Fruit fly (Drosophila melanogaster) whole organism, embryonic: ENCODE data around the gene CG10804.

Experiments used
- CG10462 ChIP-seq: fragments of 200-800 bp; sonication (Bioruptor generic); optimal IDR thresholded peaks from 2 replicates; lab custom pipeline; 2016; ENCODE audit warnings: missing biosample characterization, missing genetic modification characterization
- CG10979 ChIP-seq: fragments of 200-800 bp; sonication (Bioruptor generic); optimal IDR thresholded peaks from 2 replicates; lab custom pipeline; 2018; ENCODE audit warnings: missing biosample characterization, mild to moderate bottlenecking, missing genetic modification characterization, moderate library complexity
- CG11093 ChIP-seq: fragments of 200-800 bp; sonication (Bioruptor generic); IDR thresholded peaks from 3 replicates; pipeline ENCODE4 v1.3.6; 2022; ENCODE audit warnings: missing biosample characterization, missing genetic modification characterization
- CG12236 ChIP-seq: fragments of 200-800 bp; sonication (Bioruptor generic); optimal IDR thresholded peaks from 2 replicates; lab custom pipeline; 2016; ENCODE audit warnings: missing biosample characterization, missing genetic modification characterization
- CG15073 ChIP-seq: fragments of 200-800 bp; sonication (Bioruptor generic); optimal IDR thresholded peaks from 2 replicates; lab custom pipeline; 2016; ENCODE audit warnings: missing biosample characterization, missing genetic modification characterization
- CG31224 ChIP-seq: fragments of 200-800 bp; sonication (Bioruptor generic); IDR thresholded peaks from 2 replicates; pipeline ENCODE4 v1.3.6; 2022; ENCODE audit warnings: missing biosample characterization, missing genetic modification characterization
- CG3281 ChIP-seq: fragments of 200-800 bp; sonication (Bioruptor generic); optimal IDR thresholded peaks from 3 replicates; lab custom pipeline; 2017; ENCODE audit warnings: missing biosample characterization, mild to moderate bottlenecking, missing genetic modification characterization
- CG33557 ChIP-seq: fragments of 200-800 bp; sonication (Bioruptor generic); optimal IDR thresholded peaks from 2 replicates; lab custom pipeline; 2019; ENCODE audit warnings: missing biosample characterization, mild to moderate bottlenecking, missing genetic modification characterization, moderate library complexity
- CG4617 ChIP-seq: fragments of 200-800 bp; sonication (Bioruptor generic); optimal IDR thresholded peaks from 3 replicates; lab custom pipeline; 2016; ENCODE audit warnings: missing biosample characterization, missing genetic modification characterization, borderline replicate concordance
- CG5180 ChIP-seq: fragments of 200-800 bp; sonication (Bioruptor generic); optimal IDR thresholded peaks from 3 replicates; lab custom pipeline; 2017; ENCODE audit warnings: missing biosample characterization, missing genetic modification characterization, mild to moderate bottlenecking, moderate library complexity, missing genetic modification reagents
- CG6765 ChIP-seq: fragments of 200-800 bp; sonication (Bioruptor generic); optimal IDR thresholded peaks from 3 replicates; lab custom pipeline; 2017; ENCODE audit warnings: missing biosample characterization, mild to moderate bottlenecking, missing genetic modification characterization
- CG7928 ChIP-seq: fragments of 200-800 bp; sonication (Bioruptor generic); optimal IDR thresholded peaks from 2 replicates; lab custom pipeline; 2017; ENCODE audit warnings: missing biosample characterization, mild to moderate bottlenecking, missing genetic modification characterization
- CG9876 ChIP-seq: fragments of 200-800 bp; sonication (Bioruptor generic); optimal IDR thresholded peaks from 2 replicates; lab custom pipeline; 2016; ENCODE audit warnings: missing biosample characterization, missing genetic modification characterization
- CrebB ChIP-seq: fragments of 200-800 bp; sonication (Bioruptor generic); optimal IDR thresholded peaks from 3 replicates; lab custom pipeline; 2018; ENCODE audit warnings: missing biosample characterization, mild to moderate bottlenecking, missing genetic modification characterization
- Deaf1 ChIP-seq: fragments of 200-800 bp; optimal IDR thresholded peaks from 3 replicates; lab custom pipeline; 2019; ENCODE audit warnings: missing biosample characterization, mild to moderate bottlenecking, missing genetic modification characterization, moderate library complexity
- Eip74EF ChIP-seq, 2 experiments: fragments of 200-800 bp in 1 of 2; fragments of >200 bp in 1 of 2; sonication (Bioruptor generic) in 1 of 2; optimal IDR thresholded peaks; 2 replicates each; lab custom pipeline; 2017 to 2019; ENCODE audit warnings: missing biosample characterization in 2 of 2, missing genetic modification characterization in 2 of 2, mild to moderate bottlenecking in 1 of 2, moderate library complexity in 1 of 2
- Jarid2 ChIP-seq: fragments of 200-800 bp; sonication (Bioruptor generic); optimal IDR thresholded peaks from 3 replicates; lab custom pipeline; 2017; ENCODE audit warnings: mild to moderate bottlenecking, missing biosample characterization, missing genetic modification reagents, missing genetic modification characterization
- Mad ChIP-seq: fragments of 200-800 bp; sonication (Bioruptor generic); optimal IDR thresholded peaks from 2 replicates; lab custom pipeline; 2016; ENCODE audit warnings: missing biosample characterization, missing genetic modification characterization
- Max ChIP-seq: fragments of 200-800 bp; sonication (Bioruptor generic); optimal IDR thresholded peaks from 2 replicates; lab custom pipeline; 2016; ENCODE audit warnings: missing biosample characterization, mild to moderate bottlenecking, missing genetic modification characterization
- NFAT ChIP-seq: fragments of 200-800 bp; sonication (Bioruptor generic); IDR thresholded peaks from 2 replicates; pipeline ENCODE4 v1.3.6; 2022; ENCODE audit warnings: missing biosample characterization, missing genetic modification characterization
- Nf-YB ChIP-seq: fragments of 200-800 bp; sonication (Bioruptor generic); optimal IDR thresholded peaks from 3 replicates; lab custom pipeline; 2019; ENCODE audit warnings: missing biosample characterization, mild to moderate bottlenecking, missing genetic modification characterization, moderate library complexity
- Nf-YC ChIP-seq: fragments of 200-800 bp; optimal IDR thresholded peaks from 3 replicates; lab custom pipeline; 2019; ENCODE audit warnings: missing biosample characterization, mild to moderate bottlenecking, missing genetic modification characterization, moderate library complexity
- Ravus ChIP-seq: fragments of 200-800 bp; sonication (Bioruptor generic); IDR thresholded peaks from 2 replicates; pipeline ENCODE4 v1.3.6; 2022; ENCODE audit warnings: missing biosample characterization, missing genetic modification characterization
- abd-A ChIP-seq: fragments of 200-800 bp; sonication (Bioruptor generic); optimal IDR thresholded peaks from 3 replicates; lab custom pipeline; 2019; ENCODE audit warnings: missing biosample characterization, mild to moderate bottlenecking, missing genetic modification characterization, moderate library complexity
- br ChIP-seq: fragments of >200 bp; optimal IDR thresholded peaks from 2 replicates; lab custom pipeline; 2017
- chinmo ChIP-seq: fragments of 200-800 bp; sonication (Bioruptor generic); IDR thresholded peaks from 4 replicates; pipeline ENCODE4 v1.3.6; 2022; ENCODE audit warnings: missing biosample characterization, missing genetic modification characterization; ENCODE audit not compliant: partially characterized antibody
- crol ChIP-seq: fragments of 200-800 bp; sonication (Bioruptor generic); IDR thresholded peaks from 2 replicates; pipeline ENCODE4 v1.3.6; 2022; ENCODE audit warnings: missing biosample characterization, missing genetic modification characterization
- ewg ChIP-seq: fragments of 200-800 bp; sonication (Bioruptor generic); optimal IDR thresholded peaks from 3 replicates; lab custom pipeline; 2017; ENCODE audit warnings: mild to moderate bottlenecking, missing biosample characterization, missing genetic modification reagents, missing genetic modification characterization
- eyg ChIP-seq: fragments of 200-800 bp; sonication (Bioruptor generic); optimal IDR thresholded peaks from 3 replicates; lab custom pipeline; 2016; ENCODE audit warnings: missing biosample characterization, missing genetic modification characterization
- ham ChIP-seq: fragments of 200-800 bp; sonication (Bioruptor generic); IDR thresholded peaks from 2 replicates; pipeline ENCODE4 v1.3.6; 2022; ENCODE audit warnings: missing biosample characterization, missing genetic modification characterization
- jigr1 ChIP-seq: fragments of 200-800 bp; sonication (Bioruptor generic); IDR thresholded peaks from 3 replicates; pipeline ENCODE4 v1.3.6; 2022; ENCODE audit warnings: missing biosample characterization, missing genetic modification characterization
- kah ChIP-seq: fragments of 200-800 bp; sonication (Bioruptor generic); optimal IDR thresholded peaks from 2 replicates; lab custom pipeline; 2018; ENCODE audit warnings: missing biosample characterization, mild to moderate bottlenecking, missing genetic modification characterization
- nerfin-1 ChIP-seq: fragments of 200-800 bp; sonication (Bioruptor generic); optimal IDR thresholded peaks from 3 replicates; lab custom pipeline; 2019; ENCODE audit warnings: missing biosample characterization, mild to moderate bottlenecking, missing genetic modification characterization, moderate library complexity
- sens ChIP-seq: fragments of 200-800 bp; sonication (Bioruptor generic); peaks from one replicate; lab custom pipeline; 2016; ENCODE audit warnings: missing biosample characterization, missing genetic modification characterization
- sr ChIP-seq: fragments of 200-800 bp; sonication (Bioruptor generic); IDR thresholded peaks from 3 replicates; pipeline ENCODE4 v1.3.6; 2022; ENCODE audit warnings: missing biosample characterization, missing genetic modification characterization
- vvl ChIP-seq: fragments of 200-800 bp; sonication (Bioruptor generic); IDR thresholded peaks from 2 replicates; pipeline ENCODE4 v1.3.6; 2022; ENCODE audit warnings: missing biosample characterization, missing genetic modification characterization
- zfh2 ChIP-seq: fragments of 200-800 bp; sonication (Bioruptor generic); optimal IDR thresholded peaks from 2 replicates; lab custom pipeline; 2016; ENCODE audit warnings: missing biosample characterization, missing genetic modification characterization

The CG10804 gene

DNA sequence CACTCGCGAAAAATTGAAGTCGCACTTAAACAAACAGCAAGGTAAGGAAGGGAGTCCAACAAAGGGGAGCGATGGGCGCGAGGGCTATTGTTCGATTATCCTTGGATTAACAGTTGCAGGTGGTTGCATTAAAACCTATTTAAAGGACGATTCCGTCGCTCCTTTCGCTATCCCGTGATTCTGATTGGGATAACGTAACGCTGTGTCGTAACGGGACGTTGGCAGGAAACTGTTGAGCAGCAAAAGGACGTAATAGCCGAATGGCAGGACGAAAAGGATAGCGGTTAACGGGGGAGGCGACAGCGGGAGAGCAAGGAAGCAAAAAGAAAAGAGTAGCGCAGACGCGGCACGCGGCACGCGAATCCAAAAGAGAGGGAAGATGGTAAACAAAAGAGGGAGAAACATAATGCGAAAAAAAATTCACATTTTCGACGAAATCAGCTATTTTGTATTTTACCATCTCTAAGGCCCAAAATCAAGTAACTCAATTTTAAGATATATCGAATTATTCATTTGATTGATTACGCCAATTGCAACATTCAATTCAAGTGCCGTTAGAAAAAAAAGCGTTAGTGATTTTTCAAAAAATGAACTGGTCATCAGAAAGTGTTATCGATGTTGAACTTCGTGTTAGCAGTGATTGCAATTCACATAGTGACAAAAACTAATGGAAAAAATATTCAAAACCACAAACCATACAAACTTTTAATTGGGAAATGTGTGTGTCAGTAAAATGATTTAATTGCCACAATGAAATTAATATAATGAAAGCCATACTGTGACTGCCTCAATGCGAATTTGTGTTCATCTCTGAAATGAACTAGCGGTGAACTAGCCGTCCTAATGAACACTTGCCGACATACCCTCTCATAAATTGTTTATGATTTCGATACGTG is at the start of gene CG10804, which contains the start of gene CG10802 (continued):
- TF ChIP-seq CG3281 (GFP tag; lab: Kevin White, UChicago) = peak; percentile 58
- TF ChIP-seq zfh2 (GFP tag; lab: Kevin White, UChicago) = peak; percentile 92

DNA sequence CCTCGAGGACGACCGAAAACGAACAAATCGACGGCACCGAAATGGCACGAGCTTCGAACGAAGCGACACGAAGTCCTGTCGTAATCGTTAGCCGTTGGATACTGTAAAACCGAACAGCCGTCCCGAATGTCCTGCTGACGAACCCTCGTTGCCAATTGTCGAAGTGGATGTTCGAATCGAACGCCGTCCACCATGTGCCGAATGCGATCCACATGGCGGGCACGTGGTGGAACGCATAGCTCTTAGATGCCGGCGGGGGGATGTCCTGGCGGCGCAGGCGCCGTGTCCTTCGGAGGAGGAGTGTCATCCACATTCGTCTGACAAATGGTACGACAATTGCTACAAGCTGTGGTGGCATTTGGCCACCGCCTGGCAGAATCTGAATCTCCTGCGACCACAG is 48.6 kb upstream of the CG10804 start:
- TF ChIP-seq br (no peak), Nf-YB (GFP tag; lab: Kevin White, UChicago) (peak; percentile 82), sens (peak; percentile 15), Deaf1 (peak; percentile 98), Eip74EF (GFP tag; optimal IDR thresholded peaks at IDR 0.05; lab: Kevin White, UChicago) (no peak), CG6765 (no peak), abd-A (tag; lab: Kevin White, UChicago) (peak; percentile 55), Nf-YC (tag; lab: Kevin White, UChicago) (peak; percentile 95), Jarid2 (no peak), ewg (GFP tag; lab: Kevin White, UChicago) (peak; percentile 94), nerfin-1 (tag; lab: Kevin White, UChicago) (peak; percentile 69), crol (GFP tag; lab: Robert Waterston, UW) (peak; percentile 67), CG5180 (GFP tag; lab: Kevin White, UChicago) (peak; percentile 89), CG10979 (tag; lab: Kevin White, UChicago) (no peak), CG12236 (GFP tag; lab: Kevin White, UChicago) (no peak), chinmo (GFP tag; lab: Robert Waterston, UW) (0 out of 4 replicates have a peak, but pooled peaks have one; percentile 22), Max (GFP tag; lab: Kevin White, UChicago) (peak; percentile 76)

DNA sequence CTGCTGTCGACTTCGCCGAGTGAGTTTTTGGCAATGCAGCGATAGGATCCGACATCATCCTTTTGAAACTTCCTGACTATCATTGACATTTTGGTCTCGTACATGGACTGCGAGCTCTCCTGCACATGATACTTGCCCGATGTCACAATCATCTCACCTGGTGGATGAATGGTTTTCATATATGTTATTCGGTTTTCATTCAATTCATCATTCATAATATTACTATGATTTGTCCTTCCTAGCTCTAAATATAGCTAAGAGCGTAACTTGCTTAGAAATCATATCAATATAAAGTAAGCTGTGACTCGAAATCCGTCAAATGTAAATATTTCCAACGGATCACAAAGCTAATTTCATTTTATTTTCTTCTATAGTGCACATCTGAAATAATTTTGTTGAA is 31.9 kb upstream of the CG10804 start, which contains the start of gene CG13021:
Gene CG13021, plus strand, starts transcription at position 301 of the 400 bp plus-strand sequence.
- TF ChIP-seq sr (GFP tag; lab: Robert Waterston, UW) (no peak), CrebB (no peak), NFAT (GFP tag; lab: Robert Waterston, UW) (no peak), eyg (GFP tag; lab: Kevin White, UChicago) (no peak), CG7928 (GFP tag; lab: Kevin White, UChicago) (no peak)

DNA sequence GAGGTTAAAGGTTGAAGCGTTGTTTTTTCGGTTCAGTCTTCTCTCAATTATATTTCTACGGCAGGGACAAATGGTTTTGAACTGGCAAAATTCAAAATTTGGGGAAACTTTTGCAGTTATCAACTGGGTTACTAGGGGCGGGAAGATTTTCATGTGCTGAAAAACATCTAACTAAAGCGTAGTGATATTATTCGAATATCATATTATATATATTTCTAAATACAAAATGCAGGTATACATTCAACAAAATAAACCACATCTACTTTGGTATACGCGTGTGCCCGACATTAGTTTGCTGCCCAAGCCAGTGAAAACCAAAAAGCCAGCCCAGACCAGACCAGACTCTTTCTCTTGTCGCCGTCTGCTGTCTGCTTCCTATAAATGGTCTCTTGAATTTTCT is 22.6 kb upstream of the CG10804 start, which contains the start of gene Gas8:
Gene Gas8, minus strand, starts transcription at position 101 of the 400 bp plus-strand sequence.
- TF ChIP-seq CG4617 (GFP tag; lab: Kevin White, UChicago) = no peak
- TF ChIP-seq CG10462 (GFP tag; lab: Kevin White, UChicago) = no peak
- TF ChIP-seq CG9876 (GFP tag; lab: Kevin White, UChicago) = no peak
- TF ChIP-seq Ravus (GFP tag; lab: Robert Waterston, UW) = no peak
- TF ChIP-seq CG33557 = no peak
- TF ChIP-seq CG11093 (GFP tag; lab: Robert Waterston, UW) = no peak
- TF ChIP-seq ham (GFP tag; lab: Robert Waterston, UW) = no peak
- TF ChIP-seq CG15073 = no peak
- no peak for TF ChIP-seq vvl (GFP tag; lab: Robert Waterston, UW)
- TF ChIP-seq kah = no peak
- TF ChIP-seq chinmo (GFP tag; lab: Robert Waterston, UW) = no peak
- no peak for TF ChIP-seq jigr1
- no peak for TF ChIP-seq CG31224
- TF ChIP-seq Mad (GFP tag; lab: Kevin White, UChicago) = no peak
